Fruit fly (Drosophila melanogaster) whole organism, pupa: ENCODE data around the gene CG4101.

Experiments
- CG12605 ChIP-seq: fragments of 200-800 bp; sonication (Bioruptor generic); IDR thresholded peaks from 2 replicates; pipeline ENCODE4 v1.3.6; 2022; ENCODE audit warnings: missing biosample characterization, missing genetic modification characterization
- CG13204 ChIP-seq: fragments of 200-800 bp; sonication (Bioruptor generic); optimal IDR thresholded peaks from 2 replicates; lab custom pipeline; 2018; ENCODE audit warnings: missing biosample characterization, mild to moderate bottlenecking, missing genetic modification characterization, moderate library complexity
- CG14655 ChIP-seq: fragments of 200-800 bp; sonication (Bioruptor generic); optimal IDR thresholded peaks from 3 replicates; lab custom pipeline; 2017; ENCODE audit warnings: mild to moderate bottlenecking, missing biosample characterization, missing genetic modification reagents, missing genetic modification characterization
- CG34367 ChIP-seq: fragments of 200-800 bp; sonication (Bioruptor generic); optimal IDR thresholded peaks from 2 replicates; lab custom pipeline; 2018; ENCODE audit warnings: missing biosample characterization, mild to moderate bottlenecking, missing genetic modification characterization
- CG4496 ChIP-seq: fragments of 200-800 bp; sonication (Bioruptor generic); IDR thresholded peaks from 3 replicates; pipeline ENCODE4 v1.3.6; 2022; ENCODE audit warnings: missing biosample characterization, missing genetic modification characterization
- CG8301 ChIP-seq: fragments of 200-800 bp; sonication (Bioruptor generic); optimal IDR thresholded peaks from 2 replicates; lab custom pipeline; 2018; ENCODE audit warnings: missing biosample characterization, mild to moderate bottlenecking, missing genetic modification characterization
- D1 ChIP-seq: fragments of 200-800 bp; sonication (Bioruptor generic); optimal IDR thresholded peaks from 2 replicates; lab custom pipeline; 2018; ENCODE audit warnings: missing biosample characterization, mild to moderate bottlenecking, missing genetic modification characterization, moderate library complexity
- EcR ChIP-seq: fragments of 200-800 bp; sonication (Bioruptor generic); optimal IDR thresholded peaks from 3 replicates; lab custom pipeline; 2019; ENCODE audit warnings: missing biosample characterization, missing genetic modification characterization, mild to moderate bottlenecking, moderate library complexity, missing genetic modification reagents
- Pif1A ChIP-seq: fragments of 200-800 bp; sonication (Bioruptor generic); optimal IDR thresholded peaks from 3 replicates; lab custom pipeline; 2016; ENCODE audit warnings: missing biosample characterization, missing genetic modification characterization
- fd96Ca ChIP-seq: fragments of 200-800 bp; sonication (Bioruptor generic); IDR thresholded peaks from 3 replicates; pipeline ENCODE4 v1.3.6; 2022; ENCODE audit warnings: missing biosample characterization, missing genetic modification characterization
- gl ChIP-seq: fragments of 200-800 bp; sonication (Bioruptor generic); optimal IDR thresholded peaks from 2 replicates; lab custom pipeline; 2018; ENCODE audit warnings: missing biosample characterization, mild to moderate bottlenecking, missing genetic modification characterization

dm6 chr3L:16571739-16572063 lies 40.6 kb upstream of the CG4101 start:
- TF ChIP-seq Pif1A (GFP tag; lab: Kevin White, UChicago) (no peak), EcR (GFP tag; lab: Kevin White, UChicago) (no peak), CG8301 (tag; lab: Kevin White, UChicago) (no peak), CG12605 (GFP tag; lab: Robert Waterston, UW) (no peak), fd96Ca (GFP tag; lab: Robert Waterston, UW) (no peak), gl (tag; lab: Kevin White, UChicago) (no peak), CG14655 (GFP tag; lab: Kevin White, UChicago) (no peak), CG13204 (no peak), CG34367 (no peak), CG4496 (no peak), D1 (tag; lab: Kevin White, UChicago) (no peak)
